Worm (Caenorhabditis elegans) whole organism, L3 larva: ENCODE results near the gene C47E8.11.

Experiments used
- R02D3.7 ChIP-seq: fragments of 150-350 bp; optimal IDR thresholded peaks from 2 replicates; lab custom pipeline; 2014; ENCODE audit warnings: missing biosample characterization, missing genetic modification characterization
- ZK546.5 ChIP-seq: sonication (generic microtip); optimal IDR thresholded peaks from 2 replicates; lab custom pipeline; 2017; ENCODE audit warnings: missing biosample characterization, missing genetic modification characterization
- aly-2 ChIP-seq: fragments of 150-350 bp; optimal IDR thresholded peaks from 2 replicates; lab custom pipeline; 2014; ENCODE audit warnings: missing biosample characterization, missing genetic modification characterization
- ceh-28 ChIP-seq: fragments of 150-350 bp; optimal IDR thresholded peaks from 2 replicates; lab custom pipeline; 2014; ENCODE audit warnings: missing biosample characterization, missing genetic modification reagents, missing genetic modification characterization
- ceh-82 ChIP-seq: fragments of 150-350 bp; optimal IDR thresholded peaks from 2 replicates; lab custom pipeline; 2014; ENCODE audit warnings: missing biosample characterization, missing genetic modification characterization
- ceh-9 ChIP-seq: sonication (generic microtip); optimal IDR thresholded peaks from 2 replicates; lab custom pipeline; 2018; ENCODE audit warnings: missing biosample characterization, missing genetic modification characterization
- daf-12 ChIP-seq: fragments of 150-350 bp; optimal IDR thresholded peaks from 2 replicates; lab custom pipeline; 2014; ENCODE audit warnings: missing biosample characterization, missing genetic modification reagents, missing genetic modification characterization
- egl-5 ChIP-seq: fragments of 150-350 bp; optimal IDR thresholded peaks from 2 replicates; lab custom pipeline; 2017; ENCODE audit warnings: missing biosample characterization, missing genetic modification reagents, missing genetic modification characterization, inconsistent platforms
- elt-1 ChIP-seq: fragments of 150-350 bp; optimal IDR thresholded peaks from 2 replicates; lab custom pipeline; 2014; ENCODE audit warnings: missing biosample characterization, missing genetic modification characterization
- elt-2 ChIP-seq: sonication (generic microtip); optimal IDR thresholded peaks from 2 replicates; lab custom pipeline; 2016; ENCODE audit warnings: missing genetic modification reagents, mild to moderate bottlenecking, missing genetic modification characterization, missing compliant biosample characterization
- elt-3 ChIP-seq, 3 experiments: fragments of 150-350 bp in 1 of 3; sonication (generic microtip) in 2 of 3; optimal IDR thresholded peaks; 2 replicates in 2 of 3; 4 replicates in 1 of 3; lab custom pipeline; 2014 to 2017; ENCODE audit warnings: missing biosample characterization in 3 of 3, missing genetic modification characterization in 3 of 3
- fkh-2 ChIP-seq: fragments of 150-350 bp; optimal IDR thresholded peaks from 2 replicates; lab custom pipeline; 2014; ENCODE audit warnings: missing biosample characterization, missing genetic modification reagents, missing genetic modification characterization
- fos-1 ChIP-seq: fragments of 150-350 bp; optimal IDR thresholded peaks from 2 replicates; lab custom pipeline; 2014; ENCODE audit warnings: missing biosample characterization, missing genetic modification characterization
- lin-39 ChIP-seq: fragments of 150-350 bp; optimal IDR thresholded peaks from 2 replicates; lab custom pipeline; 2018; ENCODE audit warnings: missing biosample characterization, missing genetic modification reagents, missing genetic modification characterization
- lsy-12 ChIP-seq: sonication (generic microtip); optimal IDR thresholded peaks from 2 replicates; lab custom pipeline; 2016; ENCODE audit warnings: mild to moderate bottlenecking, missing genetic modification characterization, missing compliant biosample characterization
- mdl-1 ChIP-seq: fragments of 150-350 bp; optimal IDR thresholded peaks from 2 replicates; lab custom pipeline; 2014; ENCODE audit warnings: missing biosample characterization, missing genetic modification characterization
- mml-1 ChIP-seq: fragments of 150-350 bp; sonication (generic microtip); optimal IDR thresholded peaks from 3 replicates; lab custom pipeline; 2014; ENCODE audit warnings: missing biosample characterization, missing genetic modification characterization
- nfya-1 ChIP-seq: sonication (generic microtip); optimal IDR thresholded peaks from 2 replicates; lab custom pipeline; 2017; ENCODE audit warnings: missing genetic modification characterization, mild to moderate bottlenecking, missing compliant biosample characterization, antibody characterized with exemption, moderate library complexity; ENCODE audit not compliant: insufficient read depth
- nhr-23 ChIP-seq: fragments of 150-350 bp; optimal IDR thresholded peaks from 2 replicates; lab custom pipeline; 2014; ENCODE audit warnings: missing biosample characterization, missing genetic modification reagents, missing genetic modification characterization
- nhr-237 ChIP-seq: fragments of 150-350 bp; optimal IDR thresholded peaks from 2 replicates; lab custom pipeline; 2014; ENCODE audit warnings: missing biosample characterization, missing genetic modification characterization
- nhr-28 ChIP-seq: fragments of 150-350 bp; optimal IDR thresholded peaks from 2 replicates; lab custom pipeline; 2014; ENCODE audit warnings: missing biosample characterization, missing genetic modification characterization
- nhr-43 ChIP-seq: sonication (generic microtip); optimal IDR thresholded peaks from 2 replicates; lab custom pipeline; 2016; ENCODE audit warnings: mild to moderate bottlenecking, missing genetic modification characterization, missing compliant biosample characterization; ENCODE audit not compliant: poor library complexity, severe bottlenecking
- nhr-76 ChIP-seq: fragments of 150-350 bp; sonication (generic microtip); optimal IDR thresholded peaks from 5 replicates; lab custom pipeline; 2014; ENCODE audit warnings: missing biosample characterization, missing genetic modification characterization
- nhr-77 ChIP-seq: fragments of 150-350 bp; optimal IDR thresholded peaks from 2 replicates; lab custom pipeline; 2014; ENCODE audit warnings: missing biosample characterization, missing genetic modification characterization
- pha-4 ChIP-seq: fragments of 150-350 bp; optimal IDR thresholded peaks from 2 replicates; lab custom pipeline; 2014; ENCODE audit warnings: missing biosample characterization, missing genetic modification reagents, missing genetic modification characterization
- pqm-1 ChIP-seq: fragments of 150-350 bp; optimal IDR thresholded peaks from 2 replicates; lab custom pipeline; 2017; ENCODE audit warnings: missing biosample characterization, missing genetic modification characterization, inconsistent platforms
- sea-2 ChIP-seq: fragments of 150-350 bp; sonication (generic microtip); optimal IDR thresholded peaks from 4 replicates; lab custom pipeline; 2014; ENCODE audit warnings: missing biosample characterization, missing genetic modification reagents, missing genetic modification characterization
- skn-1 ChIP-seq: fragments of 150-350 bp; optimal IDR thresholded peaks from 2 replicates; lab custom pipeline; 2014; ENCODE audit warnings: missing biosample characterization, missing genetic modification characterization
- snpc-4 ChIP-seq: fragments of 150-350 bp; optimal IDR thresholded peaks from 2 replicates; lab custom pipeline; 2014; ENCODE audit warnings: missing biosample characterization, missing genetic modification characterization
- tbx-2 ChIP-seq: sonication (generic microtip); optimal IDR thresholded peaks from 2 replicates; lab custom pipeline; 2016; ENCODE audit warnings: mild to moderate bottlenecking, missing genetic modification characterization, missing compliant biosample characterization
- unc-39 ChIP-seq: sonication (generic microtip); optimal IDR thresholded peaks from 4 replicates; lab custom pipeline; 2017; ENCODE audit warnings: missing biosample characterization, missing genetic modification characterization
- unc-62 ChIP-seq: fragments of 150-350 bp; sonication (generic microtip); optimal IDR thresholded peaks from 4 replicates; lab custom pipeline; 2014; ENCODE audit warnings: missing biosample characterization, missing genetic modification reagents, missing genetic modification characterization
- zag-1 ChIP-seq: fragments of 150-350 bp; optimal IDR thresholded peaks from 2 replicates; lab custom pipeline; 2014; ENCODE audit warnings: missing biosample characterization, missing genetic modification characterization
- ztf-4 ChIP-seq: fragments of 150-350 bp; optimal IDR thresholded peaks from 2 replicates; lab custom pipeline; 2014; ENCODE audit warnings: missing biosample characterization, missing genetic modification characterization

Gene C47E8.11

ce11 chrV:14707958-14708357 lies 19.5 kb downstream of the C47E8.11 start, which contains the start of gene R08A2.9:
R08A2.9 (plus strand) TSS chrV:14708258.
- TF ChIP-seq elt-3 (tag; optimal IDR thresholded peaks at IDR 0.05; lab: Kevin White, UChicago) (no peak), nhr-43 (no peak), fkh-2 (tag; lab: Kevin White, UChicago) (no peak), nhr-237 (no peak), snpc-4 (tag; lab: Kevin White, UChicago) (no peak), zag-1 (no peak), nhr-76 (tag; lab: Kevin White, UChicago) (no peak), skn-1 (no peak), mml-1 (tag; lab: Kevin White, UChicago) (no peak), elt-2 (tag; lab: Kevin White, UChicago) (no peak), aly-2 (tag; lab: Kevin White, UChicago) (no peak), daf-12 (tag; lab: Kevin White, UChicago) (no peak), egl-5 (tag; lab: Kevin White, UChicago) (no peak), nhr-23 (tag; lab: Kevin White, UChicago) (no peak), nfya-1 (tag; lab: Kevin White, UChicago) (no peak), fos-1 (tag; lab: Kevin White, UChicago) (no peak), lsy-12 (tag; lab: Kevin White, UChicago) (no peak), ceh-82 (tag; lab: Kevin White, UChicago) (no peak), unc-62 (no peak), pha-4 (tag; lab: Kevin White, UChicago) (no peak)

- TF ChIP-seq elt-3 (tag; optimal IDR thresholded peaks at IDR 0.05; lab: Kevin White, UChicago) (no peak), pqm-1 (tag; lab: Kevin White, UChicago) (no peak), daf-12 (tag; lab: Kevin White, UChicago) (no peak), nfya-1 (tag; lab: Kevin White, UChicago) (no peak), nhr-77 (tag; lab: Kevin White, UChicago) (no peak), ceh-9 (tag; lab: Kevin White, UChicago) (no peak), mdl-1 (tag; lab: Kevin White, UChicago) (no peak), ceh-28 (tag; lab: Kevin White, UChicago) (no peak), R02D3.7 (tag; lab: Kevin White, UChicago) (no peak), nhr-28 (tag; lab: Kevin White, UChicago) (no peak)
- TF ChIP-seq, all 47 proteins: peak for 0
Observed at ce11 chrV:14711077-14711476, 22.7 kb downstream of the C47E8.11 start, which contains the start of gene ssp-33. ssp-33 (plus strand) TSS chrV:14711377.

- TF ChIP-seq unc-62 (no peak), tbx-2 (no peak), pha-4 (tag; lab: Kevin White, UChicago) (no peak), lin-39 (tag; lab: Kevin White, UChicago) (no peak), elt-2 (tag; lab: Kevin White, UChicago) (no peak), daf-12 (tag; lab: Kevin White, UChicago) (no peak), ztf-4 (tag; lab: Kevin White, UChicago) (no peak), ceh-9 (tag; lab: Kevin White, UChicago) (no peak), elt-1 (tag; lab: Kevin White, UChicago) (no peak), ZK546.5 (tag; lab: Kevin White, UChicago) (no peak)
Observed at ce11 chrV:14712316-14712715, 23.9 kb downstream of the C47E8.11 start, which contains the start of gene R08A2.5. R08A2.5 (plus strand) TSS chrV:14712616.

- TF ChIP-seq nfya-1 (tag; lab: Kevin White, UChicago) (no peak), aly-2 (tag; lab: Kevin White, UChicago) (no peak), sea-2 (no peak)
Observed at ce11 chrV:14715608-14716007, 27.2 kb downstream of the C47E8.11 start, which contains the start of gene R08A2.2. R08A2.2 (minus strand) TSS chrV:14715708.

ce11 chrV:14716114-14716513 lies 27.7 kb downstream of the C47E8.11 start, which contains the start of gene fbxa-147:
fbxa-147 (plus strand) TSS chrV:14716499.
- TF ChIP-seq elt-2 (tag; lab: Kevin White, UChicago) = peak; percentile 51
- TF ChIP-seq unc-39 (tag; lab: Kevin White, UChicago) = no peak
